Fruit fly (Drosophila melanogaster): ENCODE results near the gene Mks1.

- no peak for TF ChIP-seq CTCF (optimal IDR thresholded peaks at IDR 0.05)
- TF ChIP-seq CG8478 (optimal IDR thresholded peaks at IDR 0.05): no peak
Measured at dm6 chrX:12454358-12454757, 42.0 kb downstream of the Mks1 start, which contains the start of gene CG15927.

Data from S2 (cell line).